Worm (Caenorhabditis elegans) whole organism, L3 larva: ENCODE data around the gene C54F6.12.

Experiments
- R02D3.7 ChIP-seq: fragments of 150-350 bp; optimal IDR thresholded peaks from 2 replicates; lab custom pipeline; 2014; ENCODE audit warnings: missing biosample characterization, missing genetic modification characterization
- ZK546.5 ChIP-seq: sonication (generic microtip); optimal IDR thresholded peaks from 2 replicates; lab custom pipeline; 2017; ENCODE audit warnings: missing biosample characterization, missing genetic modification characterization
- aly-2 ChIP-seq: fragments of 150-350 bp; optimal IDR thresholded peaks from 2 replicates; lab custom pipeline; 2014; ENCODE audit warnings: missing biosample characterization, missing genetic modification characterization
- ama-1 ChIP-seq: fragments of 150-350 bp; optimal IDR thresholded peaks from 2 replicates; lab custom pipeline; 2018
- ceh-16 ChIP-seq: sonication (generic microtip); optimal IDR thresholded peaks from 2 replicates; lab custom pipeline; 2017; ENCODE audit warnings: missing biosample characterization, missing genetic modification characterization
- ceh-28 ChIP-seq: fragments of 150-350 bp; optimal IDR thresholded peaks from 2 replicates; lab custom pipeline; 2014; ENCODE audit warnings: missing biosample characterization, missing genetic modification reagents, missing genetic modification characterization
- ceh-82 ChIP-seq: fragments of 150-350 bp; optimal IDR thresholded peaks from 2 replicates; lab custom pipeline; 2014; ENCODE audit warnings: missing biosample characterization, missing genetic modification characterization
- ceh-9 ChIP-seq: sonication (generic microtip); optimal IDR thresholded peaks from 2 replicates; lab custom pipeline; 2018; ENCODE audit warnings: missing biosample characterization, missing genetic modification characterization
- daf-12 ChIP-seq: fragments of 150-350 bp; optimal IDR thresholded peaks from 2 replicates; lab custom pipeline; 2014; ENCODE audit warnings: missing biosample characterization, missing genetic modification reagents, missing genetic modification characterization
- egl-27 ChIP-seq: sonication (generic microtip); optimal IDR thresholded peaks from 4 replicates; lab custom pipeline; 2017; ENCODE audit warnings: missing biosample characterization, missing genetic modification reagents, missing genetic modification characterization
- egl-5 ChIP-seq: fragments of 150-350 bp; optimal IDR thresholded peaks from 2 replicates; lab custom pipeline; 2017; ENCODE audit warnings: missing biosample characterization, missing genetic modification reagents, missing genetic modification characterization, inconsistent platforms
- elt-1 ChIP-seq: fragments of 150-350 bp; optimal IDR thresholded peaks from 2 replicates; lab custom pipeline; 2014; ENCODE audit warnings: missing biosample characterization, missing genetic modification characterization
- elt-2 ChIP-seq: sonication (generic microtip); optimal IDR thresholded peaks from 2 replicates; lab custom pipeline; 2016; ENCODE audit warnings: missing genetic modification reagents, mild to moderate bottlenecking, missing genetic modification characterization, missing compliant biosample characterization
- elt-3 ChIP-seq, 3 experiments: fragments of 150-350 bp in 1 of 3; sonication (generic microtip) in 2 of 3; optimal IDR thresholded peaks; 2 replicates in 2 of 3; 4 replicates in 1 of 3; lab custom pipeline; 2014 to 2017; ENCODE audit warnings: missing biosample characterization in 3 of 3, missing genetic modification characterization in 3 of 3
- eor-1 ChIP-seq, 2 experiments: fragments of 150-350 bp; optimal IDR thresholded peaks; 2 replicates each; lab custom pipeline; 2014 to 2018; ENCODE audit warnings: missing biosample characterization in 2 of 2, missing genetic modification characterization in 2 of 2
- fkh-10 ChIP-seq: sonication (generic microtip); optimal IDR thresholded peaks from 2 replicates; lab custom pipeline; 2017; ENCODE audit warnings: missing biosample characterization, missing genetic modification reagents, missing genetic modification characterization
- fkh-2 ChIP-seq: fragments of 150-350 bp; optimal IDR thresholded peaks from 2 replicates; lab custom pipeline; 2014; ENCODE audit warnings: missing biosample characterization, missing genetic modification reagents, missing genetic modification characterization
- fos-1 ChIP-seq: fragments of 150-350 bp; optimal IDR thresholded peaks from 2 replicates; lab custom pipeline; 2014; ENCODE audit warnings: missing biosample characterization, missing genetic modification characterization
- hmg-11 ChIP-seq: sonication (generic microtip); optimal IDR thresholded peaks from 2 replicates; lab custom pipeline; 2016; ENCODE audit warnings: missing genetic modification characterization, missing compliant biosample characterization
- jun-1 ChIP-seq: fragments of 150-350 bp; optimal IDR thresholded peaks from 2 replicates; lab custom pipeline; 2014; ENCODE audit warnings: missing biosample characterization, missing genetic modification reagents, missing genetic modification characterization
- lin-15B ChIP-seq: fragments of 150-350 bp; optimal IDR thresholded peaks from 2 replicates; lab custom pipeline; 2014; ENCODE audit warnings: missing biosample characterization, missing genetic modification characterization
- lin-39 ChIP-seq: fragments of 150-350 bp; optimal IDR thresholded peaks from 2 replicates; lab custom pipeline; 2018; ENCODE audit warnings: missing biosample characterization, missing genetic modification reagents, missing genetic modification characterization
- lsy-12 ChIP-seq: sonication (generic microtip); optimal IDR thresholded peaks from 2 replicates; lab custom pipeline; 2016; ENCODE audit warnings: mild to moderate bottlenecking, missing genetic modification characterization, missing compliant biosample characterization
- mdl-1 ChIP-seq: fragments of 150-350 bp; optimal IDR thresholded peaks from 2 replicates; lab custom pipeline; 2014; ENCODE audit warnings: missing biosample characterization, missing genetic modification characterization
- mml-1 ChIP-seq: fragments of 150-350 bp; sonication (generic microtip); optimal IDR thresholded peaks from 3 replicates; lab custom pipeline; 2014; ENCODE audit warnings: missing biosample characterization, missing genetic modification characterization
- nfya-1 ChIP-seq: sonication (generic microtip); optimal IDR thresholded peaks from 2 replicates; lab custom pipeline; 2017; ENCODE audit warnings: missing genetic modification characterization, mild to moderate bottlenecking, missing compliant biosample characterization, antibody characterized with exemption, moderate library complexity; ENCODE audit not compliant: insufficient read depth
- nhr-11 ChIP-seq: fragments of 150-350 bp; optimal IDR thresholded peaks from 2 replicates; lab custom pipeline; 2014; ENCODE audit warnings: missing biosample characterization, missing genetic modification characterization
- nhr-12 ChIP-seq: fragments of 150-350 bp; optimal IDR thresholded peaks from 2 replicates; lab custom pipeline; 2014; ENCODE audit warnings: missing biosample characterization, missing genetic modification characterization
- nhr-23 ChIP-seq: fragments of 150-350 bp; optimal IDR thresholded peaks from 2 replicates; lab custom pipeline; 2014; ENCODE audit warnings: missing biosample characterization, missing genetic modification reagents, missing genetic modification characterization
- nhr-237 ChIP-seq: fragments of 150-350 bp; optimal IDR thresholded peaks from 2 replicates; lab custom pipeline; 2014; ENCODE audit warnings: missing biosample characterization, missing genetic modification characterization
- nhr-25 ChIP-seq: sonication (generic microtip); optimal IDR thresholded peaks from 2 replicates; lab custom pipeline; 2017; ENCODE audit warnings: missing biosample characterization, missing genetic modification characterization
- nhr-28 ChIP-seq: fragments of 150-350 bp; optimal IDR thresholded peaks from 2 replicates; lab custom pipeline; 2014; ENCODE audit warnings: missing biosample characterization, missing genetic modification characterization
- nhr-43 ChIP-seq: sonication (generic microtip); optimal IDR thresholded peaks from 2 replicates; lab custom pipeline; 2016; ENCODE audit warnings: mild to moderate bottlenecking, missing genetic modification characterization, missing compliant biosample characterization; ENCODE audit not compliant: poor library complexity, severe bottlenecking
- nhr-67 ChIP-seq: fragments of 150-350 bp; optimal IDR thresholded peaks from 2 replicates; lab custom pipeline; 2014; ENCODE audit warnings: missing biosample characterization, missing genetic modification characterization
- nhr-76 ChIP-seq: fragments of 150-350 bp; sonication (generic microtip); optimal IDR thresholded peaks from 5 replicates; lab custom pipeline; 2014; ENCODE audit warnings: missing biosample characterization, missing genetic modification characterization
- nhr-77 ChIP-seq: fragments of 150-350 bp; optimal IDR thresholded peaks from 2 replicates; lab custom pipeline; 2014; ENCODE audit warnings: missing biosample characterization, missing genetic modification characterization
- pha-4 ChIP-seq: fragments of 150-350 bp; optimal IDR thresholded peaks from 2 replicates; lab custom pipeline; 2014; ENCODE audit warnings: missing biosample characterization, missing genetic modification reagents, missing genetic modification characterization
- pqm-1 ChIP-seq: fragments of 150-350 bp; optimal IDR thresholded peaks from 2 replicates; lab custom pipeline; 2017; ENCODE audit warnings: missing biosample characterization, missing genetic modification characterization, inconsistent platforms
- sea-2 ChIP-seq: fragments of 150-350 bp; sonication (generic microtip); optimal IDR thresholded peaks from 4 replicates; lab custom pipeline; 2014; ENCODE audit warnings: missing biosample characterization, missing genetic modification reagents, missing genetic modification characterization
- skn-1 ChIP-seq: fragments of 150-350 bp; optimal IDR thresholded peaks from 2 replicates; lab custom pipeline; 2014; ENCODE audit warnings: missing biosample characterization, missing genetic modification characterization
- snpc-4 ChIP-seq: fragments of 150-350 bp; optimal IDR thresholded peaks from 2 replicates; lab custom pipeline; 2014; ENCODE audit warnings: missing biosample characterization, missing genetic modification characterization
- tbx-2 ChIP-seq: sonication (generic microtip); optimal IDR thresholded peaks from 2 replicates; lab custom pipeline; 2016; ENCODE audit warnings: mild to moderate bottlenecking, missing genetic modification characterization, missing compliant biosample characterization
- unc-39 ChIP-seq: sonication (generic microtip); optimal IDR thresholded peaks from 4 replicates; lab custom pipeline; 2017; ENCODE audit warnings: missing biosample characterization, missing genetic modification characterization
- unc-62 ChIP-seq: fragments of 150-350 bp; sonication (generic microtip); optimal IDR thresholded peaks from 4 replicates; lab custom pipeline; 2014; ENCODE audit warnings: missing biosample characterization, missing genetic modification reagents, missing genetic modification characterization
- zag-1 ChIP-seq: fragments of 150-350 bp; optimal IDR thresholded peaks from 2 replicates; lab custom pipeline; 2014; ENCODE audit warnings: missing biosample characterization, missing genetic modification characterization
- ztf-11 ChIP-seq: fragments of 150-350 bp; optimal IDR thresholded peaks from 2 replicates; lab custom pipeline; 2014; ENCODE audit warnings: missing biosample characterization, missing genetic modification characterization
- ztf-4 ChIP-seq: fragments of 150-350 bp; optimal IDR thresholded peaks from 2 replicates; lab custom pipeline; 2014; ENCODE audit warnings: missing biosample characterization, missing genetic modification characterization

Gene C54F6.12

ce11 chrV:7538018-7538417 is at the start of gene C54F6.12:
Gene C54F6.12 (minus strand): TSS chrV:7538118.
- TF ChIP-seq nhr-76, result no peak
- TF ChIP-seq eor-1 (tag; optimal IDR thresholded peaks at IDR 0.05; lab: Kevin White, UChicago), result no peak
- no peak for TF ChIP-seq nhr-28 (tag; lab: Kevin White, UChicago)

- TF ChIP-seq nhr-11 (tag; lab: Kevin White, UChicago) (no peak), lin-15B (tag; lab: Kevin White, UChicago) (peak; percentile 70), nhr-77 (tag; lab: Kevin White, UChicago) (no peak), lsy-12 (tag; lab: Kevin White, UChicago) (no peak), unc-62 (no peak), elt-1 (no peak), zag-1 (tag; lab: Kevin White, UChicago) (no peak), nhr-237 (tag; lab: Kevin White, UChicago) (no peak), ceh-9 (tag; lab: Kevin White, UChicago) (no peak), unc-39 (tag; lab: Kevin White, UChicago) (no peak), jun-1 (no peak), nhr-28 (tag; lab: Kevin White, UChicago) (no peak), ceh-16 (tag; lab: Kevin White, UChicago) (no peak), ama-1 (lab: Kevin White, UChicago) (no peak), tbx-2 (no peak), mdl-1 (tag; lab: Kevin White, UChicago) (no peak), nhr-12 (tag; lab: Kevin White, UChicago) (no peak), ztf-4 (tag; lab: Kevin White, UChicago) (no peak), fkh-10 (no peak), ceh-82 (tag; lab: Kevin White, UChicago) (no peak), ZK546.5 (tag; lab: Kevin White, UChicago) (no peak), mml-1 (tag; lab: Kevin White, UChicago) (no peak), nhr-23 (peak; percentile 43), snpc-4 (peak; percentile 44), aly-2 (no peak), pha-4 (tag; lab: Kevin White, UChicago) (peak; percentile 79), eor-1 (tag; optimal IDR thresholded peaks at IDR 0.05; lab: Kevin White, UChicago) (no peak), daf-12 (tag; lab: Kevin White, UChicago) (no peak), pqm-1 (tag; lab: Kevin White, UChicago) (no peak), R02D3.7 (no peak), elt-3 (tag; optimal IDR thresholded peaks at IDR 0.05; lab: Kevin White, UChicago) (no peak), fos-1 (tag; lab: Kevin White, UChicago) (no peak), egl-5 (tag; lab: Kevin White, UChicago) (no peak), nfya-1 (tag; lab: Kevin White, UChicago) (peak; percentile 70), fkh-2 (no peak), skn-1 (tag; lab: Kevin White, UChicago) (no peak), sea-2 (no peak), ztf-11 (tag; lab: Kevin White, UChicago) (no peak), nhr-25 (no peak), lin-39 (no peak), elt-2 (tag; lab: Kevin White, UChicago) (peak; percentile 7), hmg-11 (peak; percentile 74), nhr-67 (tag; lab: Kevin White, UChicago) (no peak), ceh-28 (no peak), egl-27 (no peak), nhr-43 (tag; lab: Kevin White, UChicago) (peak; percentile 42), nhr-76 (no peak)
Observed at ce11 chrV:7587637-7588036, 49.7 kb upstream of the C54F6.12 start, which contains the start of the genes F19F10.11 and C50E3.5. Gene F19F10.11 (minus strand): TSS chrV:7587704. Gene C50E3.5 (plus strand): TSS chrV:7587996.
